Fruit fly (Drosophila melanogaster) whole organism, embryonic: ENCODE results near the gene Nasp.
A peak's percentile ranks its signal among the peaks of the same experiment; 100 is the strongest.

Experiments used
- CG10209 ChIP-seq: fragments of 200-800 bp; sonication (Bioruptor generic); optimal IDR thresholded peaks from 3 replicates; lab custom pipeline; 2017; ENCODE audit warnings: missing biosample characterization, mild to moderate bottlenecking, missing genetic modification characterization, missing genetic modification reagents
- CG10431 ChIP-seq: fragments of 200-800 bp; sonication (Bioruptor generic); optimal IDR thresholded peaks from 3 replicates; lab custom pipeline; 2018; ENCODE audit warnings: missing biosample characterization, mild to moderate bottlenecking, missing genetic modification characterization
- CG12236 ChIP-seq: fragments of 200-800 bp; sonication (Bioruptor generic); optimal IDR thresholded peaks from 2 replicates; lab custom pipeline; 2016; ENCODE audit warnings: missing biosample characterization, missing genetic modification characterization
- CG12391 ChIP-seq: fragments of 200-800 bp; sonication (Bioruptor generic); optimal IDR thresholded peaks from 3 replicates; lab custom pipeline; 2018; ENCODE audit warnings: missing biosample characterization, mild to moderate bottlenecking, missing genetic modification characterization, moderate library complexity
- CG12769 ChIP-seq: fragments of 200-800 bp; sonication (Bioruptor generic); optimal IDR thresholded peaks from 2 replicates; lab custom pipeline; 2019; ENCODE audit warnings: missing biosample characterization, mild to moderate bottlenecking, missing genetic modification characterization, moderate library complexity
- CG14050 ChIP-seq: fragments of 200-800 bp; sonication (Bioruptor generic); IDR thresholded peaks from 3 replicates; pipeline ENCODE4 v1.3.6; 2022; ENCODE audit warnings: missing biosample characterization, missing genetic modification characterization
- CG16779 ChIP-seq: fragments of 200-800 bp; sonication (Bioruptor generic); IDR thresholded peaks from 2 replicates; pipeline ENCODE4 v1.3.6; 2022; ENCODE audit warnings: missing biosample characterization, missing genetic modification characterization
- CG18011 ChIP-seq: fragments of 200-800 bp; sonication (Bioruptor generic); optimal IDR thresholded peaks from 2 replicates; lab custom pipeline; 2017; ENCODE audit warnings: missing biosample characterization, missing genetic modification characterization, mild to moderate bottlenecking, moderate library complexity, missing genotype
- CG18262 ChIP-seq: fragments of 200-800 bp; optimal IDR thresholded peaks from 3 replicates; lab custom pipeline; 2019; ENCODE audit warnings: missing biosample characterization, mild to moderate bottlenecking, missing genetic modification characterization, moderate library complexity
- CG1832 ChIP-seq: fragments of 200-800 bp; sonication (Bioruptor generic); optimal IDR thresholded peaks from 2 replicates; lab custom pipeline; 2017; ENCODE audit warnings: missing biosample characterization, mild to moderate bottlenecking, missing genetic modification characterization, inconsistent platforms
- CG2120 ChIP-seq: fragments of 200-800 bp; sonication (Bioruptor generic); optimal IDR thresholded peaks from 3 replicates; lab custom pipeline; 2016; ENCODE audit warnings: missing biosample characterization, missing genetic modification characterization
- CG2712 ChIP-seq: fragments of 200-800 bp; optimal IDR thresholded peaks from 3 replicates; lab custom pipeline; 2019; ENCODE audit warnings: missing biosample characterization, mild to moderate bottlenecking, missing genetic modification characterization, moderate library complexity
- CG30403 ChIP-seq: fragments of 200-800 bp; sonication (Bioruptor generic); optimal IDR thresholded peaks from 3 replicates; lab custom pipeline; 2016; ENCODE audit warnings: missing biosample characterization, missing genetic modification characterization
- CG32767 ChIP-seq: fragments of 200-800 bp; sonication (Bioruptor generic); IDR thresholded peaks from 2 replicates; pipeline ENCODE4 v1.3.6; 2022; ENCODE audit warnings: missing biosample characterization, missing genetic modification characterization
- CG3726 ChIP-seq: fragments of 200-800 bp; sonication (Bioruptor generic); IDR thresholded peaks from 3 replicates; pipeline ENCODE4, ENCODE4 v1.3.6; 2022; ENCODE audit warnings: missing biosample characterization, missing genetic modification characterization
- CG7839 ChIP-seq: fragments of 200-800 bp; sonication (Bioruptor generic); optimal IDR thresholded peaks from 3 replicates; lab custom pipeline; 2018; ENCODE audit warnings: missing biosample characterization, mild to moderate bottlenecking, missing genetic modification characterization, moderate library complexity
- CG7987 ChIP-seq: fragments of 200-800 bp; sonication (Bioruptor generic); optimal IDR thresholded peaks from 2 replicates; lab custom pipeline; 2018; ENCODE audit warnings: missing biosample characterization, mild to moderate bottlenecking, missing genetic modification characterization, moderate library complexity
- CG8089 ChIP-seq: fragments of 200-800 bp; sonication (Bioruptor generic); optimal IDR thresholded peaks from 3 replicates; lab custom pipeline; 2016; ENCODE audit warnings: missing biosample characterization, missing genetic modification characterization
- CG8290 ChIP-seq, 3 experiments: fragments of 200-800 bp; sonication (Bioruptor generic); optimal IDR thresholded peaks; 2 replicates each; lab custom pipeline; 2016 to 2019; ENCODE audit warnings: missing biosample characterization in 3 of 3, missing genetic modification characterization in 3 of 3, mild to moderate bottlenecking in 2 of 3, moderate library complexity in 1 of 3
- CG8359 ChIP-seq: fragments of 200-800 bp; sonication (Bioruptor generic); optimal IDR thresholded peaks from 2 replicates; lab custom pipeline; 2017; ENCODE audit warnings: missing biosample characterization, mild to moderate bottlenecking, missing genetic modification characterization, borderline replicate concordance
- CG8765 ChIP-seq: fragments of 200-800 bp; sonication (Bioruptor generic); IDR thresholded peaks from 2 replicates; pipeline ENCODE4 v1.3.6; 2022; ENCODE audit warnings: missing biosample characterization, missing genetic modification characterization
- CG8924 ChIP-seq: fragments of 200-800 bp; optimal IDR thresholded peaks from 3 replicates; lab custom pipeline; 2019; ENCODE audit warnings: missing biosample characterization, mild to moderate bottlenecking, missing genetic modification characterization, moderate library complexity
- CG9876 ChIP-seq: fragments of 200-800 bp; sonication (Bioruptor generic); optimal IDR thresholded peaks from 2 replicates; lab custom pipeline; 2016; ENCODE audit warnings: missing biosample characterization, missing genetic modification characterization
- Dfd ChIP-seq, 2 experiments: fragments of >200 bp; optimal IDR thresholded peaks; 2 replicates each; lab custom pipeline; 2017; ENCODE audit warnings: missing biosample characterization in 2 of 2, missing genetic modification characterization in 2 of 2
- HLH3B ChIP-seq: fragments of 200-800 bp; sonication (Bioruptor generic); IDR thresholded peaks from 2 replicates; pipeline ENCODE4 v1.3.6; 2022; ENCODE audit warnings: missing biosample characterization, missing genetic modification characterization
- Nf-YB ChIP-seq: fragments of 200-800 bp; sonication (Bioruptor generic); optimal IDR thresholded peaks from 3 replicates; lab custom pipeline; 2019; ENCODE audit warnings: missing biosample characterization, mild to moderate bottlenecking, missing genetic modification characterization, moderate library complexity
- Nf-YC ChIP-seq: fragments of 200-800 bp; optimal IDR thresholded peaks from 3 replicates; lab custom pipeline; 2019; ENCODE audit warnings: missing biosample characterization, mild to moderate bottlenecking, missing genetic modification characterization, moderate library complexity
- NfI ChIP-seq: fragments of 200-800 bp; sonication (Bioruptor generic); optimal IDR thresholded peaks from 3 replicates; lab custom pipeline; 2018; ENCODE audit warnings: missing biosample characterization, mild to moderate bottlenecking, missing genetic modification characterization, moderate library complexity
- TFAM ChIP-seq: fragments of 200-800 bp; sonication (Bioruptor generic); optimal IDR thresholded peaks from 2 replicates; lab custom pipeline; 2017; ENCODE audit warnings: missing biosample characterization, missing genetic modification characterization, inconsistent platforms
- abd-A ChIP-seq: fragments of 200-800 bp; sonication (Bioruptor generic); optimal IDR thresholded peaks from 3 replicates; lab custom pipeline; 2019; ENCODE audit warnings: missing biosample characterization, mild to moderate bottlenecking, missing genetic modification characterization, moderate library complexity
- bowl ChIP-seq: fragments of 200-800 bp; sonication (Bioruptor generic); IDR thresholded peaks from 2 replicates; pipeline ENCODE4 v1.3.6; 2022; ENCODE audit warnings: missing biosample characterization, missing genetic modification characterization
- cg ChIP-seq: fragments of 200-800 bp; sonication (Bioruptor generic); optimal IDR thresholded peaks from 3 replicates; lab custom pipeline; 2019; ENCODE audit warnings: missing biosample characterization, mild to moderate bottlenecking, missing genetic modification characterization, moderate library complexity
- corto ChIP-seq: fragments of 200-800 bp; sonication (Bioruptor generic); optimal IDR thresholded peaks from 2 replicates; lab custom pipeline; 2016; ENCODE audit warnings: missing biosample characterization, mild to moderate bottlenecking, missing genetic modification characterization, moderate library complexity
- crol ChIP-seq: fragments of 200-800 bp; sonication (Bioruptor generic); IDR thresholded peaks from 2 replicates; pipeline ENCODE4 v1.3.6; 2022; ENCODE audit warnings: missing biosample characterization, missing genetic modification characterization
- fd3F ChIP-seq: fragments of 200-800 bp; sonication (Bioruptor generic); optimal IDR thresholded peaks from 2 replicates; lab custom pipeline; 2018; ENCODE audit warnings: missing biosample characterization, mild to moderate bottlenecking, missing genetic modification characterization, moderate library complexity
- gem ChIP-seq: fragments of 200-800 bp; sonication (Bioruptor generic); optimal IDR thresholded peaks from 2 replicates; lab custom pipeline; 2019; ENCODE audit warnings: missing biosample characterization, mild to moderate bottlenecking, missing genetic modification characterization, moderate library complexity
- gt ChIP-seq: fragments of 200-800 bp; sonication (Bioruptor generic); IDR thresholded peaks from 2 replicates; pipeline ENCODE4 v1.3.6; 2022; ENCODE audit warnings: missing biosample characterization, missing genetic modification characterization
- hb ChIP-seq: fragments of 200-800 bp; sonication (Bioruptor generic); IDR thresholded peaks from 3 replicates; pipeline ENCODE4 v1.3.6; 2022; ENCODE audit warnings: missing biosample characterization, missing genetic modification characterization; ENCODE audit not compliant: partially characterized antibody
- ind ChIP-seq: fragments of 200-800 bp; sonication (Bioruptor generic); optimal IDR thresholded peaks from 3 replicates; lab custom pipeline; 2016; ENCODE audit warnings: missing biosample characterization, missing genetic modification characterization
- odd ChIP-seq: fragments of 200-800 bp; sonication (Bioruptor generic); optimal IDR thresholded peaks from 2 replicates; lab custom pipeline; 2017; ENCODE audit warnings: missing biosample characterization, mild to moderate bottlenecking, missing genetic modification characterization
- onecut ChIP-seq: fragments of 200-800 bp; sonication (Bioruptor generic); IDR thresholded peaks from 2 replicates; pipeline ENCODE4 v1.3.6; 2022; ENCODE audit warnings: missing biosample characterization, missing genetic modification characterization
- org-1 ChIP-seq: fragments of 200-800 bp; sonication (Bioruptor generic); optimal IDR thresholded peaks from 2 replicates; lab custom pipeline; 2017; ENCODE audit warnings: missing biosample characterization, missing genetic modification characterization
- pros ChIP-seq: fragments of 200-800 bp; sonication (Bioruptor generic); optimal IDR thresholded peaks from 3 replicates; lab custom pipeline; 2019; ENCODE audit warnings: missing biosample characterization, mild to moderate bottlenecking, missing genetic modification characterization, moderate library complexity
- sens ChIP-seq: fragments of 200-800 bp; sonication (Bioruptor generic); peaks from one replicate; lab custom pipeline; 2016; ENCODE audit warnings: missing biosample characterization, missing genetic modification characterization
- seq ChIP-seq: fragments of 200-800 bp; sonication (Bioruptor generic); IDR thresholded peaks from 2 replicates; pipeline ENCODE4 v1.3.6; 2022; ENCODE audit warnings: missing biosample characterization, missing genetic modification characterization
- sob ChIP-seq: fragments of 200-800 bp; sonication (Bioruptor generic); IDR thresholded peaks from 2 replicates; pipeline ENCODE4 v1.3.6; 2022; ENCODE audit warnings: missing biosample characterization, missing genetic modification characterization
- sqz ChIP-seq: fragments of 200-800 bp; sonication (Bioruptor generic); optimal IDR thresholded peaks from 3 replicates; lab custom pipeline; 2018; ENCODE audit warnings: missing biosample characterization, mild to moderate bottlenecking, missing genetic modification characterization
- sr ChIP-seq: fragments of 200-800 bp; sonication (Bioruptor generic); IDR thresholded peaks from 3 replicates; pipeline ENCODE4 v1.3.6; 2022; ENCODE audit warnings: missing biosample characterization, missing genetic modification characterization
- z ChIP-seq: fragments of 200-800 bp; sonication (Bioruptor generic); IDR thresholded peaks from 3 replicates; pipeline ENCODE4 v1.3.6; 2022; ENCODE audit warnings: missing biosample characterization, missing genetic modification characterization

The Nasp gene

DNA sequence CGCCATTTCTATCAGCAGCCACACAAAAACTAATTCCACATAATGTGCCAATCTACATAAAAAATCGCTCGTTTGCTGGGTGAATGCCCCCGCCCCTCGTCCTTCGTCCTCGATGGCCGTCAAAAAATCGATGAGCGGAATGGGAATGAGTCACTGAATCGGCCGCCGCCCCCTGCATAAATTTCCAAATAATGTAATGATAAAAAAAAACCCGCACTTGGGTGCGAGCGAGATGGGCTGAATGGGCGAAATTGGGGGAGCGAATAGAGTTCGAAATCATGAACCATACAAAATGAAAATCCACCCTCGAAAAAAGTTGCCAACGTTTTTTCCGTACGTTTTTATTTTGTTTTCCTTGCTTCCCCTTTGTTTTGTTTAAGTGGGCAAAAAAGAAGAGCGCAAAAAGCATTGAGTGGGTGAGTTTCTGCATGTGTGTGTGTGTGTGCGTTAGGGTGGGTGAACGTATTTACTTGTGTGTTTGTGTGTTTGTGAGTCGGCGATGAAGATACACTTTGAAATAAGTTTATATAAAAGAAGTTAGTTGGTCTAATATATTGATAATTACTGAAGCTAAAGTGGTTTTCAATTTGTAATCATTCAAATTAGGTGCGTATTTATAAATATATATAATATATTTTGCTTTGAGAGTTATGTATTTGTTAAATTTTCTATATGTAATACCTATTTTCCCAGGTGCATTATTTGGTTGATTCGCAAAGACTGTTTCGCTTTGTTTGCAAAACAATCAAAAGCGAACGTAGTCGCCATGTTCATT, 42.1 kb upstream of the Nasp start:
- TF ChIP-seq abd-A (tag; lab: Kevin White, UChicago) (peak; percentile 93), CG12769 (tag; lab: Kevin White, UChicago) (no peak), gem (tag; lab: Kevin White, UChicago) (peak; percentile 41), Nf-YB (GFP tag; lab: Kevin White, UChicago) (peak; percentile 91), onecut (GFP tag; lab: Robert Waterston, UW) (peak; percentile 97), CG30403 (GFP tag; lab: Kevin White, UChicago) (no peak), sens (peak; percentile 64), CG2712 (tag; lab: Kevin White, UChicago) (peak; percentile 16), bowl (no peak), seq (peak; percentile 91), hb (GFP tag; lab: Robert Waterston, UW) (0 out of 3 replicates have a peak, but pooled peaks have one; percentile 21), CG8924 (tag; lab: Kevin White, UChicago) (peak; percentile 8), CG3726 (GFP tag; lab: Robert Waterston, UW) (no peak), CG12391 (peak; percentile 1), corto (no peak), CG8765 (no peak), CG16779 (GFP tag; lab: Robert Waterston, UW) (no peak), CG9876 (GFP tag; lab: Kevin White, UChicago) (no peak), HLH3B (GFP tag; lab: Robert Waterston, UW) (no peak), CG32767 (GFP tag; lab: Robert Waterston, UW) (no peak), CG18262 (peak; percentile 22), sr (GFP tag; lab: Robert Waterston, UW) (peak; percentile 59), CG14050 (GFP tag; lab: Robert Waterston, UW) (no peak), Nf-YC (peak; percentile 91), CG8089 (GFP tag; lab: Kevin White, UChicago) (no peak), sob (GFP tag; lab: Robert Waterston, UW) (no peak), CG7839 (tag; lab: Kevin White, UChicago) (peak; percentile 22), ind (GFP tag; lab: Kevin White, UChicago) (no peak), CG8359 (GFP tag; lab: Kevin White, UChicago) (no peak), TFAM (GFP tag; lab: Kevin White, UChicago) (no peak), odd (GFP tag; lab: Kevin White, UChicago) (no peak), crol (GFP tag; lab: Robert Waterston, UW) (0 out of 2 replicates have a peak, but pooled peaks have one; percentile 24), CG7987 (no peak), CG12236 (GFP tag; lab: Kevin White, UChicago) (no peak), Dfd (GFP tag; optimal IDR thresholded peaks at IDR 0.05; lab: Kevin White, UChicago) (no peak), CG1832 (peak; percentile 32), z (peak; percentile 77; the same call in 2 of the 3 replicates), cg (GFP tag; lab: Kevin White, UChicago) (peak; percentile 59), CG10431 (GFP tag; lab: Kevin White, UChicago) (no peak), fd3F (GFP tag; lab: Kevin White, UChicago) (no peak), CG8290 (GFP tag; optimal IDR thresholded peaks at IDR 0.05; lab: Kevin White, UChicago) (no peak), CG8290 (tag; optimal IDR thresholded peaks at IDR 0.05; lab: Kevin White, UChicago) (no peak), pros (GFP tag; lab: Kevin White, UChicago) (peak; percentile 45), org-1 (no peak), CG18011 (GFP tag; lab: Kevin White, UChicago) (no peak), CG10209 (GFP tag; lab: Kevin White, UChicago) (no peak), gt (GFP tag; lab: Robert Waterston, UW) (no peak), sqz (GFP tag; lab: Kevin White, UChicago) (peak; percentile 98), NfI (GFP tag; lab: Kevin White, UChicago) (no peak), CG2120 (GFP tag; lab: Kevin White, UChicago) (no peak)
